Worm (Caenorhabditis elegans): ENCODE results near the gene srd-45.
A peak's percentile ranks its signal among the peaks of the same experiment; 100 is the strongest.

Gene srd-45

DNA sequence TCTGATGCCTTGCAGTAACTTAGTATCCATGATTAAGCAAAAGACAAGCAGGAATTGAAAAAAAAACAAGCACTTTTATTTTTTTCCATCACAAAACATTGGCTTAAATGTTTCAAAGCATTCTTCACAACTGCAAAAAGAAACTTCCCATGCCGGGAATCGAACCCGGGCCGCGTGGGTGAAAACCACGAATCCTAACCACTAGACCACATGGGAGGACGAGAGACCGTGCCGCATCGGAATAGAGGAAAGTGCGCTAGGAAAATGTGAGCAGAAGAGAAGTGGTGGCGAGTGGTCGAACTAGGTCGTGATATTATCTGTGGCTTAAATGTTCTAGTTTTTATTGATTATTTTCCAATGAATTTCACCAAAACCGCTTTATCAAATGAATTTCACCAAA, 38.7 kb downstream of the srd-45 start:
- TF ChIP-seq hmg-4 (GFP tag; optimal IDR thresholded peaks at IDR 0.05) (peak; percentile 66), hnd-1 (tag; optimal IDR thresholded peaks at IDR 0.05) (peak; percentile 47), F13C5.2 (tag; optimal IDR thresholded peaks at IDR 0.05) (peak; percentile 84), tbx-11 (GFP tag; IDR thresholded peaks at IDR 0.05) (peak; percentile 82), B0310.2 (tag; optimal IDR thresholded peaks at IDR 0.05) (peak; percentile 39), ama-1 (optimal IDR thresholded peaks at IDR 0.05) (no peak), sea-1 (GFP tag; conservative IDR thresholded peaks at IDR 0.05) (peak; percentile 71; the same call in 1 of the 2 replicates), ets-7 (tag; optimal IDR thresholded peaks at IDR 0.05) (peak; percentile 26), pes-1 (GFP tag; IDR thresholded peaks at IDR 0.05) (no peak; the same call in none of the 2 replicates), ceh-36 (tag; optimal IDR thresholded peaks at IDR 0.05) (peak; percentile 60), hmbx-1 (tag; optimal IDR thresholded peaks at IDR 0.05) (peak; percentile 39), flt-1 (GFP tag; IDR thresholded peaks at IDR 0.05) (peak; percentile 84), tra-4 (tag; optimal IDR thresholded peaks at IDR 0.05) (no peak), tbx-37 (GFP tag; conservative IDR thresholded peaks at IDR 0.05) (peak; percentile 60; the same call in 1 of the 2 replicates), ceh-13 (GFP tag; optimal IDR thresholded peaks at IDR 0.05) (peak; percentile 55), scrt-1 (GFP tag; IDR thresholded peaks at IDR 0.05) (peak; percentile 80), aly-1 (tag; optimal IDR thresholded peaks at IDR 0.05) (peak; percentile 59)

- TF ChIP-seq hmbx-1 (tag; optimal IDR thresholded peaks at IDR 0.05) (no peak), scrt-1 (GFP tag; IDR thresholded peaks at IDR 0.05) (no peak), F13C5.2 (tag; optimal IDR thresholded peaks at IDR 0.05) (no peak), ceh-36 (tag; optimal IDR thresholded peaks at IDR 0.05) (no peak), flt-1 (GFP tag; IDR thresholded peaks at IDR 0.05) (no peak), hmg-4 (GFP tag; optimal IDR thresholded peaks at IDR 0.05) (no peak), B0310.2 (tag; optimal IDR thresholded peaks at IDR 0.05) (no peak), tbx-37 (GFP tag; conservative IDR thresholded peaks at IDR 0.05) (no peak), aly-1 (tag; optimal IDR thresholded peaks at IDR 0.05) (no peak), tbx-11 (GFP tag; IDR thresholded peaks at IDR 0.05) (no peak), hnd-1 (tag; optimal IDR thresholded peaks at IDR 0.05) (no peak), sea-1 (GFP tag; conservative IDR thresholded peaks at IDR 0.05) (no peak), tra-4 (tag; optimal IDR thresholded peaks at IDR 0.05) (no peak), ama-1 (optimal IDR thresholded peaks at IDR 0.05) (no peak), ceh-13 (GFP tag; optimal IDR thresholded peaks at IDR 0.05) (no peak), ets-7 (tag; optimal IDR thresholded peaks at IDR 0.05) (no peak), pes-1 (GFP tag; IDR thresholded peaks at IDR 0.05) (no peak)
Observed at ce11 chrX:12371321-12371720, 42.5 kb downstream of the srd-45 start, which contains the start of gene rif-1.2. Gene rif-1.2 (minus strand): TSS chrX:12371421.

DNA sequence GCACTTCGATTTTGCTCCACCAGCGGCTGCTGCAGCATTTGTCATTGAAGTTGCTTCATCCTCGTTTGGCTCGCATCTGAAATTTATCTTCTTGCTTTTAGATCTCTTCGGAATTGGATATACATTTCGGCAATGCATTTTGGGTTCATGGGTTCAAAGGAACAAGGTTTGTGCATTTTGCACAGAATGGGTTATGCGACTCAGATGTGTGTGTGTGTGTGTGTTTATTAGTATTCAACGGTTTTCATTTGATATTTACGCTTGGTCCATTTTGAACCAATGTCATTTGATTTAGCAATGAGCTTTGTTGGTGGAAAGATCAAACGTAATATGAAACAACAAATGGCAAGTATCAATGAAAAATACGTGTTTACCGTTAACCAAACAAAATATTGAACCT, 47.0 kb downstream of the srd-45 start:
- TF ChIP-seq tbx-37 (GFP tag; conservative IDR thresholded peaks at IDR 0.05): no peak
- TF ChIP-seq ceh-13 (GFP tag; optimal IDR thresholded peaks at IDR 0.05): no peak
- TF ChIP-seq hmg-4 (GFP tag; optimal IDR thresholded peaks at IDR 0.05): no peak
- TF ChIP-seq B0310.2 (tag; optimal IDR thresholded peaks at IDR 0.05): no peak
- no peak for TF ChIP-seq ets-7 (tag; optimal IDR thresholded peaks at IDR 0.05)
- TF ChIP-seq sea-1 (GFP tag; conservative IDR thresholded peaks at IDR 0.05): no peak
- no peak for TF ChIP-seq aly-1 (tag; optimal IDR thresholded peaks at IDR 0.05)
- no peak for TF ChIP-seq ama-1 (optimal IDR thresholded peaks at IDR 0.05)

ce11 chrX:12378293-12378692, 49.5 kb downstream of the srd-45 start, which contains the start of gene glb-13:
Gene glb-13 (minus strand): TSS chrX:12378393.
- TF ChIP-seq tbx-11 (GFP tag; IDR thresholded peaks at IDR 0.05) (no peak), aly-1 (tag; optimal IDR thresholded peaks at IDR 0.05) (no peak), ama-1 (optimal IDR thresholded peaks at IDR 0.05) (no peak), F13C5.2 (tag; optimal IDR thresholded peaks at IDR 0.05) (no peak), tra-4 (tag; optimal IDR thresholded peaks at IDR 0.05) (no peak), sea-1 (GFP tag; conservative IDR thresholded peaks at IDR 0.05) (no peak), ceh-36 (tag; optimal IDR thresholded peaks at IDR 0.05) (no peak), flt-1 (GFP tag; IDR thresholded peaks at IDR 0.05) (no peak), pes-1 (GFP tag; IDR thresholded peaks at IDR 0.05) (no peak), B0310.2 (tag; optimal IDR thresholded peaks at IDR 0.05) (no peak), hnd-1 (tag; optimal IDR thresholded peaks at IDR 0.05) (no peak), ets-7 (tag; optimal IDR thresholded peaks at IDR 0.05) (no peak), scrt-1 (GFP tag; IDR thresholded peaks at IDR 0.05) (no peak), ceh-13 (GFP tag; optimal IDR thresholded peaks at IDR 0.05) (no peak), hmg-4 (GFP tag; optimal IDR thresholded peaks at IDR 0.05) (no peak), hmbx-1 (tag; optimal IDR thresholded peaks at IDR 0.05) (no peak)

Measured in whole organism, early embryonic.